Fruit fly (Drosophila melanogaster) whole organism: ENCODE results near the gene MED30.

Experiments used
- CG8478 ChIP-seq: fragments of >200 bp; optimal IDR thresholded peaks from 2 replicates; lab custom pipeline; 2018; ENCODE audit warnings: inconsistent platforms
- Dll ChIP-seq: fragments of >200 bp; optimal IDR thresholded peaks from 2 replicates; lab custom pipeline; 2017
- EcR ChIP-seq, 2 experiments: fragments of >200 bp; optimal IDR thresholded peaks; 2 replicates each; lab custom pipeline; 2017; ENCODE audit warnings: missing biosample characterization in 2 of 2, missing genetic modification characterization in 2 of 2, missing genetic modification reagents in 2 of 2
- pan ChIP-seq: fragments of >200 bp; optimal IDR thresholded peaks from 2 replicates; lab custom pipeline; 2017
- psq ChIP-seq: fragments of >200 bp; optimal IDR thresholded peaks from 2 replicates; lab custom pipeline; 2017
- usp ChIP-seq: fragments of >200 bp; optimal IDR thresholded peaks from 2 replicates; lab custom pipeline; 2017; ENCODE audit warnings: missing biosample characterization, missing genetic modification characterization, mixed read lengths

The MED30 gene

DNA sequence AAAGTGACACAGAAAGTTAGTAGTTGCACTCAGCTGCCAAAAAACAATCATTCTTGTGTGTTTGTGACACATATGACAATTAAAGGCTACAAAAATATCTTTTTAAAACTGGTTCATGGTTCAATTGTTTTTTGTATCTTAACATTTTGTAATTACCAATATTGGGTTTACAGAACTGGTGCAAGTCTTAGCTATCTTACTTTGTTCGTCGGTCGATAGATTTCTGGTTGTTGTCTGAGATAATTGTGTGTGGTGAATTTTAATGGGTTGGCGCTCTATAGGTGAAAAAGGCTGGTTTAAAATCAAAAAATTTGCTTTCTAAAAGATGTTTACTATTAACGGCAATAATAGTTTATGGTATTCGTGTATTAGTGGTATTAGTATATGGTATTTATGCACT lies 49.2 kb downstream of the MED30 start:
- TF ChIP-seq usp (GFP tag; lab: Kevin White, UChicago): no peak
- no peak for TF ChIP-seq Dll (lab: Kevin White, UChicago)
- TF ChIP-seq pan (lab: Kevin White, UChicago): no peak
- TF ChIP-seq CG8478 (lab: Kevin White, UChicago): no peak
- TF ChIP-seq EcR (GFP tag; optimal IDR thresholded peaks at IDR 0.05; lab: Kevin White, UChicago): no peak
- no peak for TF ChIP-seq psq (lab: Kevin White, UChicago)

- no peak for TF ChIP-seq Dll (lab: Kevin White, UChicago)
- peak; percentile 95 for TF ChIP-seq pan (lab: Kevin White, UChicago)
Measured at dm6 chr3L:603847-604550, 49.9 kb downstream of the MED30 start, which contains the start of gene CG13893. Gene CG13893, minus strand, starts transcription at chr3L:604008.

- TF ChIP-seq usp (GFP tag; lab: Kevin White, UChicago) (no peak), CG8478 (lab: Kevin White, UChicago) (no peak), psq (lab: Kevin White, UChicago) (no peak), EcR (GFP tag; optimal IDR thresholded peaks at IDR 0.05; lab: Kevin White, UChicago) (no peak), pan (lab: Kevin White, UChicago) (no peak), Dll (lab: Kevin White, UChicago) (no peak)
Measured at dm6 chr3L:603188-603587, 50.7 kb downstream of the MED30 start.
